Fruit fly (Drosophila melanogaster): ENCODE data around the gene CG32202.

DNA sequence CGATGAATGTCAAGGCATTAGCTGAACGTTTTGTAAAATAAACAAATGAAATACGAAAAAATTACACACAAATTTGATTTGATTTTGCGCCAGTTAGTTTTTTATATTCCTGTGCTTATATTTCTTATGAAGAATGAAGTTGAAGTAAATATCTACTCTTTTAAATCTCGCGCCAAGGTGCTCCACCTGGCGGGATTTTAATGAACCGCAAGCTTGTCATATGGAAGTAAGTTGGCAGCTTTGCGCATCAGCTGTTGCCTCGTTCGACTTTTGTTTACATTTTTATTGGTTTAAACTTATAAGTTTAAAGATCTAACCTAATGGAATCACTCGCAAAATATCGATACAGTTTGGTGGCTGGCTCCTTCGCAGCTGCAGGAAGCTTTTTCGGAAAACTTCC is 14.9 kb upstream of the CG32202 start, which contains the start of gene CG42495:
- TF ChIP-seq vri (GFP tag; optimal IDR thresholded peaks at IDR 0.05), result no peak
- TF ChIP-seq CG11294 (GFP tag; IDR thresholded peaks at IDR 0.05), result no peak
- no peak for TF ChIP-seq dac (GFP tag; optimal IDR thresholded peaks at IDR 0.05)
- TF ChIP-seq Ets21C (GFP tag; optimal IDR thresholded peaks at IDR 0.05), result no peak
- no peak for TF ChIP-seq lz (GFP tag; optimal IDR thresholded peaks at IDR 0.05)

All from whole organism, prepupa.